In the genomic region with DNA sequence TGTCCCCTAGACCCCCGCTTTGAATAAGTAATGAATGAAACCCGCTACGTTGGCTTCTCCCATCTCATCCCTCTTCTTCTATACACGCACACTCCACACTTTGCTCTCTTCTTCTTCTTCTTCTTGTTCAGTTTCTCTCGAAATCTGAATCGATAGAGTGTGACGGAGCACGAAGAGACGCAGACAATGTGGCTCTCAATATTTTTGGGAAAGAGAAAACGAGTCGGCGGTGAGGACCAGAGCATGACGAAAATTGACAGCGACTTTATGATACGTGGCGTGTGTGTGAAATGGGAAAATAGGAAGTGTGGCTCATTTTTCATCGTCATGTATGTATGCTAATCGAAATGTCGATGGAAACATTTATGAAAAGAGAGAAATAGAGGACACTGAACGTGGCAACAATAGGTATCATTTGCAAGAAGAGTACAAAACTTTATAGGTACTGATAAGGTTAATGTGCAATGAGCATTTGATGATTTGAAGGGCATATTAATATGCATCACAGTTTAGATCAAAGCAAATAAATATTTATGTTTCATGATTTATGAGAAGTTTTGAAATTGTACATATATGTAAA, we compare ENCODE assay signal across 1 worm cellular context.
TF ChIP-seq lines count a peak whose summit lies in the region.

No protein-coding gene starts in this region.

TF ChIP-seq in whole organism, L1 larva, 84 proteins besides CTCF, POLR2A, EP300 and RAD21 (continued from another document):
- no peak for TF ChIP-seq zip-4 (GFP tag; optimal IDR thresholded peaks at IDR 0.05; lab: Kevin White, UChicago)
